Worm (Caenorhabditis elegans) whole organism, early embryonic: ENCODE measurements around the gene F11D11.3.

Experiments used
- B0310.2 ChIP-seq: sonication (generic microtip); optimal IDR thresholded peaks from 2 replicates; lab custom pipeline; 2016; ENCODE audit warnings: mild to moderate bottlenecking, missing genetic modification characterization, missing compliant biosample characterization
- F13C5.2 ChIP-seq: sonication (generic microtip); optimal IDR thresholded peaks from 2 replicates; lab custom pipeline; 2017; ENCODE audit warnings: mild to moderate bottlenecking, missing genetic modification characterization, inconsistent platforms, missing compliant biosample characterization
- aly-1 ChIP-seq: sonication (generic microtip); optimal IDR thresholded peaks from 2 replicates; lab custom pipeline; 2016; ENCODE audit warnings: missing genetic modification characterization, missing compliant biosample characterization
- ama-1 ChIP-seq: fragments of 150-350 bp; optimal IDR thresholded peaks from 2 replicates; lab custom pipeline; 2014
- ceh-13 ChIP-seq: fragments of 200-800 bp; sonication (Bioruptor generic); optimal IDR thresholded peaks from 2 replicates; lab custom pipeline; 2018; ENCODE audit warnings: mild to moderate bottlenecking, missing genetic modification characterization, missing compliant biosample characterization
- ceh-36 ChIP-seq: sonication (generic microtip); optimal IDR thresholded peaks from 2 replicates; lab custom pipeline; 2016; ENCODE audit warnings: missing genetic modification characterization, inconsistent platforms, missing compliant biosample characterization
- ets-7 ChIP-seq: sonication (generic microtip); optimal IDR thresholded peaks from 2 replicates; lab custom pipeline; 2016; ENCODE audit warnings: missing genotype, missing genetic modification characterization, missing compliant biosample characterization
- flt-1 ChIP-seq: fragments of 200-800 bp; sonication (Bioruptor generic); IDR thresholded peaks from 2 replicates; pipeline ENCODE4 v1.3.6; 2022; ENCODE audit warnings: missing genetic modification characterization, missing compliant biosample characterization
- hmbx-1 ChIP-seq: sonication (generic microtip); optimal IDR thresholded peaks from 2 replicates; lab custom pipeline; 2016; ENCODE audit warnings: mild to moderate bottlenecking, missing genetic modification characterization, missing compliant biosample characterization
- hmg-4 ChIP-seq: fragments of 200-800 bp; sonication (Bioruptor generic); optimal IDR thresholded peaks from 2 replicates; lab custom pipeline; 2018; ENCODE audit warnings: mild to moderate bottlenecking, missing genetic modification characterization, missing compliant biosample characterization
- hnd-1 ChIP-seq: sonication (generic microtip); optimal IDR thresholded peaks from 2 replicates; lab custom pipeline; 2016; ENCODE audit warnings: missing genetic modification characterization, missing compliant biosample characterization
- pes-1 ChIP-seq: fragments of 200-800 bp; sonication (Bioruptor generic); IDR thresholded peaks from 2 replicates; pipeline ENCODE4 v1.3.6; 2022; ENCODE audit warnings: missing genetic modification reagents, missing genetic modification characterization, missing compliant biosample characterization
- scrt-1 ChIP-seq: fragments of 200-800 bp; sonication (Bioruptor generic); IDR thresholded peaks from 2 replicates; pipeline ENCODE4 v1.3.6; 2022; ENCODE audit warnings: missing genetic modification characterization, missing compliant biosample characterization
- sea-1 ChIP-seq: fragments of 200-800 bp; sonication (Bioruptor generic); conservative IDR thresholded peaks from 2 replicates; pipeline ENCODE4 v1.3.6; 2022; ENCODE audit warnings: missing genetic modification characterization, missing compliant biosample characterization
- tbx-11 ChIP-seq: fragments of 200-800 bp; sonication (Bioruptor generic); IDR thresholded peaks from 2 replicates; pipeline ENCODE4 v1.3.6; 2022; ENCODE audit warnings: missing genetic modification characterization, missing compliant biosample characterization
- tbx-37 ChIP-seq: fragments of 200-800 bp; sonication (Bioruptor generic); conservative IDR thresholded peaks from 2 replicates; pipeline ENCODE4 v1.3.6; 2022; ENCODE audit warnings: missing genetic modification reagents, missing genetic modification characterization, missing compliant biosample characterization
- tra-4 ChIP-seq: sonication (generic microtip); optimal IDR thresholded peaks from 2 replicates; lab custom pipeline; 2017; ENCODE audit warnings: missing genetic modification characterization, missing compliant biosample characterization

F11D11.3 gene

ce11 chrV:18760174-18760573 lies at the start of gene F11D11.3:
Gene F11D11.3, minus strand, starts transcription at chrV:18760274.
- TF ChIP-seq F13C5.2 (tag; lab: Kevin White, UChicago) (no peak), hnd-1 (tag; lab: Kevin White, UChicago) (no peak), flt-1 (GFP tag; lab: Robert Waterston, UW) (no peak), scrt-1 (GFP tag; lab: Robert Waterston, UW) (no peak), ceh-13 (GFP tag; lab: Kevin White, UChicago) (no peak), tbx-37 (GFP tag; lab: Robert Waterston, UW) (no peak), ets-7 (tag; lab: Kevin White, UChicago) (no peak), ceh-36 (tag; lab: Kevin White, UChicago) (no peak), B0310.2 (tag; lab: Kevin White, UChicago) (no peak)

DNA sequence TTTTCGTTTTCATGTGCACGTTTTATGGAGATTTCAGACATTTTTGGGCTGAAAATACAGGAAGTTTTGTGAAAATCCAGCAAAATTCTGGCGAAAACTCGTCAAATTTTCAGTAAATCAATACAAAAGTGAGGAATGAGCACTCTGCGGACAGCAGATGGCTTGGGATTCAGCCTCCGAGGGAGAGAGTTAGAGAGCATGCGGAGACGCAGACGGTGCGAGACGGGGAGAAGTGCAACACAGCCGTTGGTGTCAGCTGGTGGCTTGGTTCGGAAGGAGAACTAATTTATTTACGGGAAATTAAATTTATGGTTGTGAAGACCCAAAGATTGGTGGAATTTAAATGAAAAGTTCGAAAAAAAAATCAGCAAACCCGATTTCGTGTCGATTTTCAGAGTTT lies 48.5 kb upstream of the F11D11.3 start, which contains the start of gene C54E10.6:
Gene C54E10.6, minus strand, starts transcription at position 109 of the 400 bp plus-strand sequence.
- no peak for TF ChIP-seq scrt-1 (GFP tag; lab: Robert Waterston, UW)
- no peak for TF ChIP-seq aly-1 (tag; lab: Kevin White, UChicago)
- TF ChIP-seq F13C5.2 (tag; lab: Kevin White, UChicago) = peak; percentile 43
- TF ChIP-seq tra-4 = no peak
- no peak for TF ChIP-seq ceh-13 (GFP tag; lab: Kevin White, UChicago)
- TF ChIP-seq hnd-1 (tag; lab: Kevin White, UChicago) = no peak

DNA sequence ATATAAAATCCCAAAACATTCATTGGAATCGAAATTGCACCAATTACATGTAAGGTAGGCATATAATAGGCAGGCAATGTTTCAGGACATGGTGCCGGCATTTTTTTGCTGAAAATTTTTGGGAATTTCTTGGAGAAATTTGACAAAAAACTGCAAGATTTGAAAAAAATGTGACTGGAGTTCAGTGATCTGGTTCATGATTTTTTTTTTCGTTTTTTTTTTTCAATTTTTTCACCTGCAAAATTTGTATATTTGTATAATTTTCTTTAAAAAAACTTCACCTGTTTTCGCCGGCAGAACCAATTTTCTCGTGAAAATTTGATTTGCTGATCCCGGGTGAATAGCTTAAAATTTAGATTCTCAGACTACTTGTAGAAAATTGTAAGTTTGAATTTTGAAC lies 46.3 kb upstream of the F11D11.3 start, which contains the start of gene sri-10:
Gene sri-10, minus strand, starts transcription at position 101 of the 400 bp plus-strand sequence.
- TF ChIP-seq ets-7 (tag; lab: Kevin White, UChicago) (no peak), hmg-4 (no peak), ceh-36 (tag; lab: Kevin White, UChicago) (no peak), aly-1 (tag; lab: Kevin White, UChicago) (no peak), sea-1 (GFP tag; lab: Robert Waterston, UW) (no peak), tbx-37 (GFP tag; lab: Robert Waterston, UW) (no peak), B0310.2 (tag; lab: Kevin White, UChicago) (no peak), tbx-11 (GFP tag; lab: Robert Waterston, UW) (no peak), tra-4 (no peak), pes-1 (no peak), ama-1 (no peak), F13C5.2 (tag; lab: Kevin White, UChicago) (no peak), flt-1 (GFP tag; lab: Robert Waterston, UW) (no peak), hnd-1 (tag; lab: Kevin White, UChicago) (no peak), ceh-13 (GFP tag; lab: Kevin White, UChicago) (no peak)

DNA sequence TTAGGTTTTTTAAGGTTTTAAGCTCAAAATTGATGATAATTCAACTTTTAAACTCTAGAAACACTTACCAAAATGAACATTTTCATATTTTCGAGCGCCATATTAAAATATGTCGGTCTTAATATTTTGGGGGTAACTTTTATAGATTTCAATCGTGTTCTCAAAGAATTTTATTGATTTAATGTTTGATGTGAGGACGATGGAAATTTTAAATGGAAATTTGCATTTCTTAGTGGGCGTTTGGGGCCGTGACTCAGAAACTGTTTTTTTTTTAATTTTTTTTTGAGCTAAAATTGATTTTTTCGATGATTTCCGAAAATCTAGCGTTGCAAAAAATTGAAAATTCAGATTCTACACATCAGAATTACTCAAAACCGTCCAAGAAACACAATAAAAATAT lies 43.2 kb upstream of the F11D11.3 start, which contains the start of gene C54E10.10:
Gene C54E10.10, minus strand, starts transcription at position 101 of the 400 bp plus-strand sequence.
- TF ChIP-seq ets-7 (tag; lab: Kevin White, UChicago) (no peak), scrt-1 (GFP tag; lab: Robert Waterston, UW) (no peak), tbx-11 (GFP tag; lab: Robert Waterston, UW) (no peak), hmg-4 (no peak), ceh-36 (tag; lab: Kevin White, UChicago) (no peak), sea-1 (GFP tag; lab: Robert Waterston, UW) (no peak), flt-1 (GFP tag; lab: Robert Waterston, UW) (no peak), hnd-1 (tag; lab: Kevin White, UChicago) (no peak), aly-1 (tag; lab: Kevin White, UChicago) (no peak), tbx-37 (GFP tag; lab: Robert Waterston, UW) (no peak), tra-4 (no peak), pes-1 (no peak), ama-1 (no peak), hmbx-1 (no peak), B0310.2 (tag; lab: Kevin White, UChicago) (no peak), F13C5.2 (tag; lab: Kevin White, UChicago) (no peak), ceh-13 (GFP tag; lab: Kevin White, UChicago) (no peak)

DNA sequence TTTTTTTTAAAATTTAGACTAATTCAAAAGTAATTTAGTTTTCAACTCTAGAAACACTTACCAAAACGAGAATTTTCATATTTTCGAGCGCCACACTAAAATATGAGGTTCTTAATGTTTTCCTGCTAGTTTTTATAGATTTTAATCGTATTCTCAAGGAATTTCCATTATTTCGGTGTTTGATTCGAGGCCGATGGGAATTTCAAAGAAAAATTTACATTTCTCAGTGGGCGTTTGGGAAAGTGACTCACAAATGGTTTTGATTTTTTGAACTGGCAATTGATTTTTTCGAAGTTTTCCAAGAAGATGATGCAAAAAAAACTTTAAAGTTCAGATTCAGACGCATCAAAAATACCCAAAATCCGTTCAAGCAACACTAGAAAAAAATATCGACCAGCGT lies 42.0 kb upstream of the F11D11.3 start, which contains the start of gene C54E10.11:
Gene C54E10.11, minus strand, starts transcription at position 101 of the 400 bp plus-strand sequence.
- TF ChIP-seq tbx-11 (GFP tag; lab: Robert Waterston, UW) (no peak), ama-1 (no peak), F13C5.2 (tag; lab: Kevin White, UChicago) (no peak), hnd-1 (tag; lab: Kevin White, UChicago) (no peak), pes-1 (no peak), tbx-37 (GFP tag; lab: Robert Waterston, UW) (no peak), sea-1 (GFP tag; lab: Robert Waterston, UW) (no peak), ets-7 (tag; lab: Kevin White, UChicago) (no peak), ceh-36 (tag; lab: Kevin White, UChicago) (no peak), aly-1 (tag; lab: Kevin White, UChicago) (no peak), tra-4 (no peak), hmg-4 (no peak), flt-1 (GFP tag; lab: Robert Waterston, UW) (no peak), scrt-1 (GFP tag; lab: Robert Waterston, UW) (no peak), B0310.2 (tag; lab: Kevin White, UChicago) (no peak), hmbx-1 (no peak)

ce11 chrV:18800811-18801210 lies 40.7 kb upstream of the F11D11.3 start, which contains the start of gene nhr-170:
Gene nhr-170, minus strand, starts transcription at chrV:18800826.
- TF ChIP-seq tra-4 = no peak

ce11 chrV:18790658-18791057 lies 30.6 kb upstream of the F11D11.3 start, which contains the start of gene nhr-231:
Gene nhr-231, plus strand, starts transcription at chrV:18790958.
- TF ChIP-seq hmbx-1 (no peak), tbx-37 (GFP tag; lab: Robert Waterston, UW) (no peak), ama-1 (no peak), ceh-13 (GFP tag; lab: Kevin White, UChicago) (no peak), sea-1 (GFP tag; lab: Robert Waterston, UW) (no peak), ceh-36 (tag; lab: Kevin White, UChicago) (no peak), tbx-11 (GFP tag; lab: Robert Waterston, UW) (no peak), aly-1 (tag; lab: Kevin White, UChicago) (no peak), F13C5.2 (tag; lab: Kevin White, UChicago) (no peak), ets-7 (tag; lab: Kevin White, UChicago) (no peak), hnd-1 (tag; lab: Kevin White, UChicago) (no peak), hmg-4 (no peak), flt-1 (GFP tag; lab: Robert Waterston, UW) (no peak), pes-1 (no peak), B0310.2 (tag; lab: Kevin White, UChicago) (no peak), scrt-1 (GFP tag; lab: Robert Waterston, UW) (no peak), tra-4 (no peak)
